Worm (Caenorhabditis elegans) whole organism, L1 larva: ENCODE data around the gene F44D12.10.

ENCODE experiments used
- C04F5.9 ChIP-seq: sonication (generic microtip); optimal IDR thresholded peaks from 2 replicates; lab custom pipeline; 2016; ENCODE audit warnings: missing genetic modification characterization, missing compliant biosample characterization
- Y116A8C.19 ChIP-seq: sonication (generic microtip); optimal IDR thresholded peaks from 2 replicates; lab custom pipeline; 2016; ENCODE audit warnings: missing compliant biosample characterization, missing genetic modification characterization, borderline replicate concordance
- aha-1 ChIP-seq: fragments of 150-350 bp; optimal IDR thresholded peaks from 2 replicates; lab custom pipeline; 2014; ENCODE audit warnings: missing biosample characterization, missing genetic modification characterization
- ama-1 ChIP-seq: fragments of 150-350 bp; optimal IDR thresholded peaks from 2 replicates; lab custom pipeline; 2014
- blmp-1 ChIP-seq: fragments of 150-350 bp; optimal IDR thresholded peaks from 2 replicates; lab custom pipeline; 2014; ENCODE audit warnings: missing biosample characterization, missing genetic modification characterization
- ceh-88 ChIP-seq: fragments of 200-800 bp; sonication (Bioruptor generic); IDR thresholded peaks from 2 replicates; pipeline ENCODE4 v1.3.6; 2022; ENCODE audit warnings: missing genetic modification characterization, missing compliant biosample characterization
- dpl-1 ChIP-seq, 3 experiments: fragments of 150-350 bp in 2 of 3; sonication (generic microtip) in 1 of 3; optimal IDR thresholded peaks; 2 replicates each; lab custom pipeline; 2014 to 2017; ENCODE audit warnings: missing biosample characterization in 3 of 3, missing genetic modification characterization in 3 of 3, missing genetic modification reagents in 3 of 3
- dsc-1 ChIP-seq: sonication (generic microtip); optimal IDR thresholded peaks from 2 replicates; lab custom pipeline; 2016; ENCODE audit warnings: mild to moderate bottlenecking, missing genetic modification characterization, missing compliant biosample characterization
- efl-1 ChIP-seq, 4 experiments: fragments of 150-350 bp; optimal IDR thresholded peaks in 3 of 4; peaks in 1 of 4; 1 replicate in 1 of 4; 2 replicates in 3 of 4; lab custom pipeline; 2014; ENCODE audit warnings: missing biosample characterization in 2 of 4, missing genetic modification characterization in 2 of 4, missing genetic modification reagents in 2 of 4
- efl-3 ChIP-seq: fragments of 200-800 bp; sonication (Bioruptor generic); optimal IDR thresholded peaks from 2 replicates; lab custom pipeline; 2018; ENCODE audit warnings: mild to moderate bottlenecking, missing genetic modification characterization, missing compliant biosample characterization
- egl-13 ChIP-seq: sonication (generic microtip); optimal IDR thresholded peaks from 2 replicates; lab custom pipeline; 2016; ENCODE audit warnings: missing genotype, missing genetic modification reagents, missing genetic modification characterization, missing compliant biosample characterization
- egl-27 ChIP-seq, 2 experiments: fragments of 150-350 bp in 1 of 2; sonication (generic microtip); optimal IDR thresholded peaks; 3 replicates each; lab custom pipeline; 2017 to 2018; ENCODE audit warnings: missing biosample characterization in 2 of 2, missing genetic modification characterization in 2 of 2, missing genetic modification reagents in 2 of 2
- elt-3 ChIP-seq, 6 experiments: fragments of 150-350 bp in 1 of 6; sonication (generic microtip); optimal IDR thresholded peaks; 2 replicates each; lab custom pipeline; 2017 to 2018; ENCODE audit warnings: missing biosample characterization in 6 of 6, missing genetic modification characterization in 6 of 6, inconsistent platforms in 1 of 6
- ets-5 ChIP-seq: fragments of 200-800 bp; sonication (Bioruptor generic); IDR thresholded peaks from 2 replicates; pipeline ENCODE4 v1.3.6; 2022; ENCODE audit warnings: missing genetic modification characterization, missing compliant biosample characterization
- fkh-8 ChIP-seq: sonication (generic microtip); optimal IDR thresholded peaks from 2 replicates; lab custom pipeline; 2016; ENCODE audit warnings: mild to moderate bottlenecking, missing genetic modification characterization, missing compliant biosample characterization
- hlh-17 ChIP-seq: fragments of 200-800 bp; sonication (Bioruptor generic); optimal IDR thresholded peaks from 2 replicates; lab custom pipeline; 2018; ENCODE audit warnings: missing genetic modification characterization, mild to moderate bottlenecking, missing compliant biosample characterization, moderate library complexity, borderline replicate concordance
- hlh-4 ChIP-seq: sonication (generic microtip); optimal IDR thresholded peaks from 2 replicates; lab custom pipeline; 2016; ENCODE audit warnings: mild to moderate bottlenecking, missing genetic modification characterization, missing compliant biosample characterization
- irx-1 ChIP-seq: sonication (generic microtip); optimal IDR thresholded peaks from 2 replicates; lab custom pipeline; 2016; ENCODE audit warnings: missing genetic modification characterization, missing compliant biosample characterization
- isw-1 ChIP-seq: fragments of 200-800 bp; sonication (Bioruptor generic); IDR thresholded peaks from 2 replicates; pipeline ENCODE4 v1.3.6; 2022; ENCODE audit warnings: missing genetic modification characterization, missing compliant biosample characterization
- lin-14 ChIP-seq: fragments of 200-800 bp; sonication (Bioruptor generic); optimal IDR thresholded peaks from 2 replicates; lab custom pipeline; 2018; ENCODE audit warnings: mild to moderate bottlenecking, missing genetic modification characterization, moderate library complexity, missing compliant biosample characterization
- lin-35 ChIP-seq, 2 experiments: fragments of 150-350 bp; optimal IDR thresholded peaks; 2 replicates each; lab custom pipeline; 2014; ENCODE audit warnings: missing biosample characterization in 2 of 2, missing genetic modification characterization in 2 of 2, missing genetic modification reagents in 2 of 2
- lin-39 ChIP-seq: fragments of 150-350 bp; optimal IDR thresholded peaks from 2 replicates; lab custom pipeline; 2014; ENCODE audit warnings: missing biosample characterization, missing genetic modification reagents, missing genetic modification characterization
- lsy-2 ChIP-seq, 2 experiments: fragments of 150-350 bp; optimal IDR thresholded peaks; 2 replicates each; lab custom pipeline; 2014; ENCODE audit warnings: missing biosample characterization in 2 of 2, missing genetic modification characterization in 2 of 2
- mdl-1 ChIP-seq, 2 experiments: fragments of 150-350 bp; optimal IDR thresholded peaks; 2 replicates each; lab custom pipeline; 2014 to 2017; ENCODE audit warnings: missing biosample characterization in 2 of 2, missing genetic modification characterization in 2 of 2, inconsistent platforms in 1 of 2
- mef-2 ChIP-seq: fragments of 150-350 bp; optimal IDR thresholded peaks from 2 replicates; lab custom pipeline; 2014; ENCODE audit warnings: missing biosample characterization, missing genetic modification characterization
- mep-1 ChIP-seq: fragments of 150-350 bp; optimal IDR thresholded peaks from 2 replicates; lab custom pipeline; 2014; ENCODE audit warnings: missing biosample characterization, missing genetic modification characterization
- nhr-20 ChIP-seq: sonication (generic microtip); optimal IDR thresholded peaks from 2 replicates; lab custom pipeline; 2016; ENCODE audit warnings: mild to moderate bottlenecking, missing genetic modification characterization, missing compliant biosample characterization
- nhr-28 ChIP-seq: fragments of 150-350 bp; optimal IDR thresholded peaks from 2 replicates; lab custom pipeline; 2014; ENCODE audit warnings: missing biosample characterization, missing genetic modification characterization
- nhr-71 ChIP-seq: sonication (generic microtip); optimal IDR thresholded peaks from 2 replicates; lab custom pipeline; 2016; ENCODE audit warnings: mild to moderate bottlenecking, missing genetic modification characterization, moderate library complexity, missing compliant biosample characterization
- nhr-85 ChIP-seq: sonication (generic microtip); peaks from one replicate; lab custom pipeline; 2016; ENCODE audit warnings: missing genetic modification characterization, inconsistent platforms, missing compliant biosample characterization
- nhr-90 ChIP-seq: sonication (generic microtip); optimal IDR thresholded peaks from 2 replicates; lab custom pipeline; 2016; ENCODE audit warnings: mild to moderate bottlenecking, missing genetic modification characterization, missing compliant biosample characterization; ENCODE audit not compliant: poor library complexity
- pqm-1 ChIP-seq: sonication (generic microtip); optimal IDR thresholded peaks from 3 replicates; lab custom pipeline; 2017; ENCODE audit warnings: missing biosample characterization, missing genetic modification characterization
- skn-1 ChIP-seq: fragments of 150-350 bp; optimal IDR thresholded peaks from 2 replicates; lab custom pipeline; 2014; ENCODE audit warnings: missing biosample characterization, missing genetic modification characterization
- snpc-4 ChIP-seq: fragments of 150-350 bp; optimal IDR thresholded peaks from 2 replicates; lab custom pipeline; 2014; ENCODE audit warnings: missing biosample characterization, missing genetic modification characterization
- snu-23 ChIP-seq: sonication (generic microtip); optimal IDR thresholded peaks from 2 replicates; lab custom pipeline; 2016; ENCODE audit warnings: missing genetic modification characterization, missing compliant biosample characterization
- sptf-1 ChIP-seq: fragments of 150-350 bp; optimal IDR thresholded peaks from 2 replicates; lab custom pipeline; 2014; ENCODE audit warnings: missing biosample characterization, missing genetic modification characterization
- sup-37 ChIP-seq: fragments of 200-800 bp; sonication (Bioruptor generic); optimal IDR thresholded peaks from 2 replicates; lab custom pipeline; 2018; ENCODE audit warnings: mild to moderate bottlenecking, missing genetic modification characterization, missing compliant biosample characterization
- tlp-1 ChIP-seq: fragments of 150-350 bp; optimal IDR thresholded peaks from 2 replicates; lab custom pipeline; 2014; ENCODE audit warnings: missing biosample characterization, missing genetic modification characterization
- unc-130 ChIP-seq: fragments of 150-350 bp; optimal IDR thresholded peaks from 2 replicates; lab custom pipeline; 2017; ENCODE audit warnings: missing biosample characterization, missing genetic modification characterization, inconsistent platforms
- unc-86 ChIP-seq: sonication (generic microtip); optimal IDR thresholded peaks from 2 replicates; lab custom pipeline; 2016; ENCODE audit warnings: missing genetic modification characterization, missing compliant biosample characterization
- unc-98 ChIP-seq: fragments of 200-800 bp; sonication (Bioruptor generic); IDR thresholded peaks from 2 replicates; pipeline ENCODE4 v1.3.6; 2022; ENCODE audit warnings: missing genetic modification characterization, missing compliant biosample characterization
- vab-15 ChIP-seq: sonication (generic microtip); optimal IDR thresholded peaks from 2 replicates; lab custom pipeline; 2017; ENCODE audit warnings: missing genotype, mild to moderate bottlenecking, missing genetic modification characterization, missing compliant biosample characterization

F44D12.10 gene

DNA sequence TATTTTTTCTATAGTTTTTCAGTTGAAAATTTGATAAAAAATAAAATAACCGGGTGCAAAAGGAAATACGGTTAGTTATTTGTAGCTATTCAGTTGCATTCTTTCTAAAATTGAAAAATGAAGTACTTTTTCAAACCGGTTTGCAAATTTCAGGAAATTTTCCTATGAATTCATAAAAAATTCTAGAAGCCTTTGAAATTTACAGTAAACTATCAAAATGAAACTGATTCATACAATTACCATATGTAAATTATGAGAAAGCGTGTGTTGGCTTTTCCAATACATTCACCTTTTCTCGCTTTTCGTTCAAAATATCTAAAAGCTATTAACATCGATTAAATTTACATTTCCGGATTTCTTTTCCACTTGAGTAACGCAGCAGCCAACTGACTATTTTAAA, 19.9 kb downstream of the F44D12.10 start, which contains the start of gene ent-7:
TSS of gene ent-7 (plus strand) at position 301 of the 400 bp plus-strand sequence.
- no peak for TF ChIP-seq hlh-4 (tag; lab: Kevin White, UChicago)
- no peak for TF ChIP-seq efl-1 (optimal IDR thresholded peaks at IDR 0.05; lab: Kevin White, UChicago)
- peak in 1 of 2 experiments; percentile 4 for TF ChIP-seq efl-1 (GFP tag; optimal IDR thresholded peaks at IDR 0.05 in 1 of 2; lab: Kevin White, UChicago)

DNA sequence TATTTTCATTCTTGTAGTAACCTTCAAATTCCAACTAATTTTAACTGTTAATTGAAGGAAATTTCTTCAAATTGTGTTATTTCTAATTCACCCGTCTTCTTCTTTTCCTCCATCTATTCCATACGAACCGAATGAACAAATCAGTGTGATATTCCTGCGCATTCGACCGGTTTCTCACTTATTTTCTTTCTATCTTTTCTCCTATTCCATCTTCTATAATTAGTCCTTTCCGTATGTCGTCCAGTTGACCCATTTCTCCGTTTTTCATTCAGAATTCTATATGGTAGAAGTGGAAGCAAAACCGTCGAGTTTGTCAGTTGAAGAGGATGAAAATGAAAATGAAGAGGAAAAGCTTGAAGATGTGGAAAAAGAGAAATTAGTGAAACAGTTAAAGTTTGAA, 27.3 kb downstream of the F44D12.10 start, which contains the start of gene magu-4:
TSS of gene magu-4 (plus strand) at position 218 of the 400 bp plus-strand sequence.
- TF ChIP-seq sptf-1 (tag; lab: Kevin White, UChicago): no peak
- peak; percentile 90 for TF ChIP-seq blmp-1
- TF ChIP-seq lin-14 (GFP tag; lab: Kevin White, UChicago): peak; percentile 39
- no peak for TF ChIP-seq nhr-85

DNA sequence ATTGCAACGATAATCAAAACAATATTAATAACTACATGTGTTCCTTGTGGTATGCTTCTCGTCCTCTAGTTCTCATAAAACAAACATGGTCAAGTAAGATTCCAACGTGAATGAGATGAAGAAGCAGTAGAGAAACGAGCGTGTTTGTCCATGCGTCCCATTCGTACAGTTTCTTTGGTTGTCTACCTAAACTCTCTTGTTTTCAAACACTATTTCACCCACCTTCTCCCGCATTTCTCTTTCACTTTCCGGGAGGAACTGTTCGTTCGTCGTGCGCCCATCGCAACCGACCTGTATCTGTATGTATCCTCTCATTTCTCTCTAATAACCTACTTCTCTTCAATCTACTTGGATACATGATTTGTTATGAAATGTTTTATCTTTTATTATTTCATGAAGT, 29.1 kb downstream of the F44D12.10 start:
- TF ChIP-seq nhr-71 (tag; lab: Kevin White, UChicago) (peak; percentile 5), egl-27 (tag; optimal IDR thresholded peaks at IDR 0.05; lab: Kevin White, UChicago) (no peak), nhr-85 (no peak), lin-35 (GFP tag; optimal IDR thresholded peaks at IDR 0.05; lab: Kevin White, UChicago) (peak in 1 of 2 experiments; percentile 10), lsy-2 (tag; optimal IDR thresholded peaks at IDR 0.05; lab: Kevin White, UChicago) (peak in 1 of 2 experiments; percentile 51), snu-23 (GFP tag; lab: Kevin White, UChicago) (peak; percentile 33), nhr-20 (peak; percentile 5), mdl-1 (tag; optimal IDR thresholded peaks at IDR 0.05; lab: Kevin White, UChicago) (peak in 1 of 2 experiments; percentile 34), dsc-1 (no peak), efl-1 (optimal IDR thresholded peaks at IDR 0.05; lab: Kevin White, UChicago) (peak in 1 of 2 experiments; percentile 4), efl-1 (GFP tag; optimal IDR thresholded peaks at IDR 0.05 in 1 of 2; lab: Kevin White, UChicago) (peak in 1 of 2 experiments; percentile 56), hlh-17 (GFP tag; lab: Kevin White, UChicago) (no peak), unc-130 (tag; lab: Kevin White, UChicago) (no peak), lin-14 (GFP tag; lab: Kevin White, UChicago) (peak; percentile 78), mep-1 (tag; lab: Kevin White, UChicago) (no peak), elt-3 (tag; optimal IDR thresholded peaks at IDR 0.05; lab: Kevin White, UChicago) (peak in 2 of 6 experiments; percentile 32 to 67), blmp-1 (peak; percentile 99), skn-1 (tag; lab: Kevin White, UChicago) (peak; percentile 23)

DNA sequence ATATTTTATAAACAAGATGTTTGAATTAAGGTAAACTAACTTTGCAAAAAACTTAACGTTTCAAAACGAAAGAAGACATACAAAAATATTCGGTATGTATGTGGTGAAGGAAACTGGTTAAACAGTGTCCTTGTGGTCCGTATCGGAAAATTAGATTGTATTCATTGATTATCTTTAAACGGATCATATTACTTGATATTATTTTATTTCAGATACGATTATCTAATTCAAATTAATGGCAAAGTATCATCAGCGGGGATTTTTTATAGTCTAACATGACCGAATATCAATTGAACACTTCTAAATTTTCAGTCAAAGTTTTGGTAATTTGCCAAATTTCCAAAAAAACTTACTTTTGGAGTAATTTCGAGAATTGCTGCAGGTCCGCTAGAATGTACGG, 30.1 kb downstream of the F44D12.10 start, which contains the start of gene C47E12.13:
TSS of gene C47E12.13 (minus strand) at position 101 of the 400 bp plus-strand sequence.
- TF ChIP-seq nhr-85: no peak
- no peak for TF ChIP-seq snpc-4 (tag; lab: Kevin White, UChicago)
- no peak for TF ChIP-seq mef-2 (tag; lab: Kevin White, UChicago)
- TF ChIP-seq egl-27 (tag; optimal IDR thresholded peaks at IDR 0.05; lab: Kevin White, UChicago): no peak
- no peak for TF ChIP-seq nhr-20
- TF ChIP-seq unc-86 (tag; lab: Kevin White, UChicago): no peak
- TF ChIP-seq fkh-8 (tag; lab: Kevin White, UChicago): no peak
- TF ChIP-seq unc-98 (GFP tag; lab: Robert Waterston, UW): no peak
- no peak for TF ChIP-seq nhr-28 (tag; lab: Kevin White, UChicago)

DNA sequence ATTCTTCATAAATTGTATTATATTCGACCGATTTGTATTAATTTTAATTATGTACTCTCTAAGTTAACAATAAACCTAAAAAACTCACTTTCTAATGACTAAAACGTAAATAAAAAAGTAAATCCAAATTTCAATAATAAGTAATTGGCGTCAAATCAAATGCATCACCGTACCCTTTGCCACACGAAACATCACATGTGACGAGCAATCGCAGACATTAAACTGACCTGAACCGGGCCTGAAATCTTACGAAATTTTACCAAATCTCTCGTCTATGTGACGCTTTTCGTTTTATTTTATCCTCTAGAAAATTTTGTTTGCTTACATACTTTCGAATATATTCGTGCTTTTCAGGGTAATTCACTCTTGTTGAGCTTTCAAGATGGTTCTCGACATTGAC, 33.5 kb downstream of the F44D12.10 start, which contains the start of the genes C47E12.2 and sars-1:
TSS of gene C47E12.2 (minus strand) at position 131 of the 400 bp plus-strand sequence.
TSS of gene sars-1 (plus strand) at position 355 of the 400 bp plus-strand sequence.
- peak in 2 of 3 experiments; percentile 11 to 46 for TF ChIP-seq dpl-1 (GFP tag; optimal IDR thresholded peaks at IDR 0.05; lab: Kevin White, UChicago)
- peak; percentile 9 for TF ChIP-seq nhr-71 (tag; lab: Kevin White, UChicago)
- TF ChIP-seq sup-37 (GFP tag; lab: Kevin White, UChicago): no peak
- TF ChIP-seq ets-5 (GFP tag; lab: Robert Waterston, UW): no peak
- TF ChIP-seq nhr-28 (tag; lab: Kevin White, UChicago): no peak
- no peak for TF ChIP-seq lin-39 (tag; lab: Kevin White, UChicago)
- no peak for TF ChIP-seq nhr-20
- no peak for TF ChIP-seq lin-14 (GFP tag; lab: Kevin White, UChicago)
- no peak for TF ChIP-seq isw-1 (GFP tag; lab: Robert Waterston, UW)
- no peak for TF ChIP-seq ceh-88 (GFP tag; lab: Robert Waterston, UW)
- no peak for TF ChIP-seq elt-3 (tag; optimal IDR thresholded peaks at IDR 0.05; lab: Kevin White, UChicago)
- no peak for TF ChIP-seq efl-3 (GFP tag; lab: Kevin White, UChicago)
- peak; percentile 37 to 44 for TF ChIP-seq efl-1 (optimal IDR thresholded peaks at IDR 0.05; lab: Kevin White, UChicago)
- TF ChIP-seq efl-1 (GFP tag; optimal IDR thresholded peaks at IDR 0.05 in 1 of 2; lab: Kevin White, UChicago): peak; percentile 27 to 94
- peak; percentile 81 to 96 for TF ChIP-seq lsy-2 (tag; optimal IDR thresholded peaks at IDR 0.05; lab: Kevin White, UChicago)
- TF ChIP-seq vab-15 (tag; lab: Kevin White, UChicago): no peak
- no peak for TF ChIP-seq ama-1 (lab: Kevin White, UChicago)
- no peak for TF ChIP-seq nhr-90
- TF ChIP-seq mep-1 (tag; lab: Kevin White, UChicago): no peak
- TF ChIP-seq Y116A8C.19 (tag; lab: Kevin White, UChicago): no peak
- TF ChIP-seq C04F5.9 (tag; lab: Kevin White, UChicago): no peak
- TF ChIP-seq egl-13 (tag; lab: Kevin White, UChicago): no peak
- TF ChIP-seq aha-1: no peak
- TF ChIP-seq irx-1: no peak
- TF ChIP-seq tlp-1 (tag; lab: Kevin White, UChicago): no peak
- TF ChIP-seq pqm-1 (tag; lab: Kevin White, UChicago): no peak
